Fruit fly (Drosophila melanogaster) whole organism, pupa: ENCODE data around the gene CG5001.

Source experiments
- CG10348 ChIP-seq: fragments of 200-800 bp; sonication (Bioruptor generic); IDR thresholded peaks from 2 replicates; pipeline ENCODE4 v1.3.6; 2022; ENCODE audit warnings: missing biosample characterization, missing genetic modification characterization
- CG12605 ChIP-seq: fragments of 200-800 bp; sonication (Bioruptor generic); IDR thresholded peaks from 2 replicates; pipeline ENCODE4 v1.3.6; 2022; ENCODE audit warnings: missing biosample characterization, missing genetic modification characterization
- CG13204 ChIP-seq: fragments of 200-800 bp; sonication (Bioruptor generic); optimal IDR thresholded peaks from 2 replicates; lab custom pipeline; 2018; ENCODE audit warnings: missing biosample characterization, mild to moderate bottlenecking, missing genetic modification characterization, moderate library complexity
- CG14655 ChIP-seq: fragments of 200-800 bp; sonication (Bioruptor generic); optimal IDR thresholded peaks from 3 replicates; lab custom pipeline; 2017; ENCODE audit warnings: mild to moderate bottlenecking, missing biosample characterization, missing genetic modification reagents, missing genetic modification characterization
- CG15710 ChIP-seq: fragments of 200-800 bp; sonication (Bioruptor generic); optimal IDR thresholded peaks from 2 replicates; lab custom pipeline; 2018; ENCODE audit warnings: missing biosample characterization, mild to moderate bottlenecking, missing genetic modification characterization, moderate library complexity
- CG17806 ChIP-seq: fragments of 200-800 bp; sonication (Bioruptor generic); optimal IDR thresholded peaks from 2 replicates; lab custom pipeline; 2018; ENCODE audit warnings: missing biosample characterization, mild to moderate bottlenecking, missing genetic modification characterization, moderate library complexity
- CG32121 ChIP-seq: fragments of 200-800 bp; sonication (Bioruptor generic); IDR thresholded peaks from 2 replicates; pipeline ENCODE4 v1.3.6; 2022; ENCODE audit warnings: missing biosample characterization, missing genetic modification characterization
- CG34367 ChIP-seq: fragments of 200-800 bp; sonication (Bioruptor generic); optimal IDR thresholded peaks from 2 replicates; lab custom pipeline; 2018; ENCODE audit warnings: missing biosample characterization, mild to moderate bottlenecking, missing genetic modification characterization
- CG4496 ChIP-seq: fragments of 200-800 bp; sonication (Bioruptor generic); IDR thresholded peaks from 3 replicates; pipeline ENCODE4 v1.3.6; 2022; ENCODE audit warnings: missing biosample characterization, missing genetic modification characterization
- CG8159 ChIP-seq: fragments of 200-800 bp; sonication (Bioruptor generic); optimal IDR thresholded peaks from 3 replicates; lab custom pipeline; 2018; ENCODE audit warnings: missing biosample characterization, mild to moderate bottlenecking, missing genetic modification characterization, moderate library complexity
- CG8301 ChIP-seq: fragments of 200-800 bp; sonication (Bioruptor generic); optimal IDR thresholded peaks from 2 replicates; lab custom pipeline; 2018; ENCODE audit warnings: missing biosample characterization, mild to moderate bottlenecking, missing genetic modification characterization
- CG9948 ChIP-seq: fragments of 200-800 bp; sonication (Bioruptor generic); optimal IDR thresholded peaks from 2 replicates; lab custom pipeline; 2018; ENCODE audit warnings: missing biosample characterization, mild to moderate bottlenecking, missing genetic modification characterization, moderate library complexity
- D1 ChIP-seq: fragments of 200-800 bp; sonication (Bioruptor generic); optimal IDR thresholded peaks from 2 replicates; lab custom pipeline; 2018; ENCODE audit warnings: missing biosample characterization, mild to moderate bottlenecking, missing genetic modification characterization, moderate library complexity
- EcR ChIP-seq: fragments of 200-800 bp; sonication (Bioruptor generic); optimal IDR thresholded peaks from 3 replicates; lab custom pipeline; 2019; ENCODE audit warnings: missing biosample characterization, missing genetic modification characterization, mild to moderate bottlenecking, moderate library complexity, missing genetic modification reagents
- Ets98B ChIP-seq: fragments of 200-800 bp; sonication (Bioruptor generic); IDR thresholded peaks from 2 replicates; pipeline ENCODE4 v1.3.6; 2022; ENCODE audit warnings: missing biosample characterization, missing genetic modification characterization
- Pif1A ChIP-seq: fragments of 200-800 bp; sonication (Bioruptor generic); optimal IDR thresholded peaks from 3 replicates; lab custom pipeline; 2016; ENCODE audit warnings: missing biosample characterization, missing genetic modification characterization
- Pif1B ChIP-seq: fragments of 200-800 bp; sonication (Bioruptor generic); optimal IDR thresholded peaks from 3 replicates; lab custom pipeline; 2016; ENCODE audit warnings: missing biosample characterization, missing genetic modification characterization
- Snoo ChIP-seq: fragments of 200-800 bp; sonication (Bioruptor generic); optimal IDR thresholded peaks from 3 replicates; lab custom pipeline; 2017; ENCODE audit warnings: missing biosample characterization, mild to moderate bottlenecking, missing genetic modification characterization, inconsistent platforms
- fd96Ca ChIP-seq: fragments of 200-800 bp; sonication (Bioruptor generic); IDR thresholded peaks from 3 replicates; pipeline ENCODE4 v1.3.6; 2022; ENCODE audit warnings: missing biosample characterization, missing genetic modification characterization
- gl ChIP-seq: fragments of 200-800 bp; sonication (Bioruptor generic); optimal IDR thresholded peaks from 2 replicates; lab custom pipeline; 2018; ENCODE audit warnings: missing biosample characterization, mild to moderate bottlenecking, missing genetic modification characterization
- rn ChIP-seq: fragments of 200-800 bp; sonication (Bioruptor generic); IDR thresholded peaks from 2 replicates; pipeline ENCODE4 v1.3.6; 2022; ENCODE audit warnings: missing biosample characterization, missing genetic modification characterization

Gene CG5001

dm6 chr2L:1147656-1148055 is 37.9 kb upstream of the CG5001 start:
- no peak for TF ChIP-seq CG4496
- TF ChIP-seq CG13204 (GFP tag; lab: Kevin White, UChicago) = no peak
- no peak for TF ChIP-seq CG9948 (tag; lab: Kevin White, UChicago)
- no peak for TF ChIP-seq CG14655 (GFP tag; lab: Kevin White, UChicago)
- no peak for TF ChIP-seq Ets98B (GFP tag; lab: Robert Waterston, UW)
- no peak for TF ChIP-seq Pif1A
- TF ChIP-seq gl (tag; lab: Kevin White, UChicago) = no peak
- TF ChIP-seq CG8159 (tag; lab: Kevin White, UChicago) = no peak
- TF ChIP-seq CG10348 (GFP tag; lab: Robert Waterston, UW) = no peak
- TF ChIP-seq CG32121 (GFP tag; lab: Robert Waterston, UW) = no peak

- TF ChIP-seq CG32121 (GFP tag; lab: Robert Waterston, UW) (peak; percentile 30; the same call in 1 of the 2 replicates), CG8159 (tag; lab: Kevin White, UChicago) (no peak), CG17806 (tag; lab: Kevin White, UChicago) (no peak), Pif1B (GFP tag; lab: Kevin White, UChicago) (no peak), gl (tag; lab: Kevin White, UChicago) (no peak), CG12605 (no peak), CG14655 (GFP tag; lab: Kevin White, UChicago) (no peak), CG10348 (GFP tag; lab: Robert Waterston, UW) (no peak), CG8301 (tag; lab: Kevin White, UChicago) (no peak), EcR (no peak), Ets98B (GFP tag; lab: Robert Waterston, UW) (peak; percentile 51), fd96Ca (GFP tag; lab: Robert Waterston, UW) (peak; percentile 47; the same call in 1 of the 3 replicates), CG4496 (peak; percentile 69), Pif1A (no peak), CG34367 (tag; lab: Kevin White, UChicago) (no peak), CG9948 (tag; lab: Kevin White, UChicago) (no peak), rn (no peak; the same call in 1 of the 2 replicates), Snoo (tag; lab: Kevin White, UChicago) (no peak), CG13204 (GFP tag; lab: Kevin White, UChicago) (no peak), D1 (tag; lab: Kevin White, UChicago) (no peak), CG15710 (tag; lab: Kevin White, UChicago) (peak; percentile 0)
Observed at dm6 chr2L:1150554-1150953, 35.0 kb upstream of the CG5001 start, which contains the start of the genes Tfb4 and Vps29. Tfb4 (minus strand) TSS chr2L:1150677. Vps29 (plus strand) TSS chr2L:1150766.

dm6 chr2L:1152693-1153092 is 32.9 kb upstream of the CG5001 start:
- TF ChIP-seq CG10348 (GFP tag; lab: Robert Waterston, UW) (no peak), Pif1B (GFP tag; lab: Kevin White, UChicago) (no peak), CG32121 (GFP tag; lab: Robert Waterston, UW) (no peak), rn (no peak)

- TF ChIP-seq CG14655 (GFP tag; lab: Kevin White, UChicago) = no peak
- no peak for TF ChIP-seq CG8159 (tag; lab: Kevin White, UChicago)
- no peak for TF ChIP-seq Pif1A
- no peak for TF ChIP-seq fd96Ca (GFP tag; lab: Robert Waterston, UW)
- no peak for TF ChIP-seq CG4496
- no peak for TF ChIP-seq CG10348 (GFP tag; lab: Robert Waterston, UW)
- TF ChIP-seq CG8301 (tag; lab: Kevin White, UChicago) = no peak
- no peak for TF ChIP-seq gl (tag; lab: Kevin White, UChicago)
- TF ChIP-seq rn = no peak
- TF ChIP-seq Ets98B (GFP tag; lab: Robert Waterston, UW) = no peak
- no peak for TF ChIP-seq CG9948 (tag; lab: Kevin White, UChicago)
- no peak for TF ChIP-seq CG34367 (tag; lab: Kevin White, UChicago)
- no peak for TF ChIP-seq CG32121 (GFP tag; lab: Robert Waterston, UW)
- no peak for TF ChIP-seq D1 (tag; lab: Kevin White, UChicago)
- TF ChIP-seq CG12605 = no peak
Observed at dm6 chr2L:1156592-1157249, 28.8 kb upstream of the CG5001 start.

- TF ChIP-seq fd96Ca (GFP tag; lab: Robert Waterston, UW) = no peak
- peak; percentile 5 for TF ChIP-seq CG15710 (tag; lab: Kevin White, UChicago)
Observed at dm6 chr2L:1157357-1157678, 28.2 kb upstream of the CG5001 start.

dm6 chr2L:1157679-1158518 is 27.7 kb upstream of the CG5001 start, which contains the start of gene capt:
capt (minus strand) TSS chr2L:1158262.
- TF ChIP-seq CG17806 (tag; lab: Kevin White, UChicago) = peak; percentile 20
- no peak for TF ChIP-seq fd96Ca (GFP tag; lab: Robert Waterston, UW)
- peak; percentile 48 for TF ChIP-seq CG15710 (tag; lab: Kevin White, UChicago)
- TF ChIP-seq CG8159 (tag; lab: Kevin White, UChicago) = peak; percentile 53
- TF ChIP-seq CG9948 (tag; lab: Kevin White, UChicago) = peak; percentile 23
- TF ChIP-seq Ets98B (GFP tag; lab: Robert Waterston, UW) = peak; percentile 7; the same call in 1 of the 2 replicates
- no peak for TF ChIP-seq Pif1B (GFP tag; lab: Kevin White, UChicago)
- TF ChIP-seq CG8301 (tag; lab: Kevin White, UChicago) = peak; percentile 15
- TF ChIP-seq EcR = peak; percentile 82
- TF ChIP-seq CG32121 (GFP tag; lab: Robert Waterston, UW) = peak; percentile 26; the same call in 1 of the 2 replicates
- no peak for TF ChIP-seq Snoo (tag; lab: Kevin White, UChicago)
- TF ChIP-seq rn = no peak
- no peak for TF ChIP-seq CG12605
